Worm (Caenorhabditis elegans): ENCODE results near the gene vps-33.1.
A peak's percentile ranks its signal among the peaks of the same experiment; 100 is the strongest.

vps-33.1 gene

ce11 chrIII:8685590-8686240, 15.0 kb upstream of the vps-33.1 start (continued):
- TF ChIP-seq ceh-62 (tag; optimal IDR thresholded peaks at IDR 0.05) (no peak), daf-8 (GFP tag; IDR thresholded peaks at IDR 0.05) (no peak), snpc-1.2 (GFP tag; IDR thresholded peaks at IDR 0.05) (no peak), vab-7 (GFP tag; IDR thresholded peaks at IDR 0.05) (no peak), zip-2 (tag; optimal IDR thresholded peaks at IDR 0.05) (no peak), jun-1 (tag; optimal IDR thresholded peaks at IDR 0.05) (no peak), ama-1 (optimal IDR thresholded peaks at IDR 0.05) (no peak), nhr-102 (tag; optimal IDR thresholded peaks at IDR 0.05) (peak; percentile 55), arid-1 (GFP tag; conservative IDR thresholded peaks at IDR 0.05) (no peak), unc-39 (tag; optimal IDR thresholded peaks at IDR 0.05) (no peak), F26F4.8 (GFP tag; conservative IDR thresholded peaks at IDR 0.05) (no peak), madf-5 (GFP tag; IDR thresholded peaks at IDR 0.05) (no peak), ceh-28 (tag; optimal IDR thresholded peaks at IDR 0.05) (no peak), aha-1 (tag) (peak; percentile 93), ceh-32 (tag; optimal IDR thresholded peaks at IDR 0.05; ENCODE audit: poor library complexity) (no peak), lin-1 (GFP tag; IDR thresholded peaks at IDR 0.05) (0 out of 2 replicates have a peak, but pooled peaks have one; percentile 15), lin-29 (GFP tag; IDR thresholded peaks at IDR 0.05) (no peak), F49E8.2 (tag; optimal IDR thresholded peaks at IDR 0.05; ENCODE audit: borderline replicate concordance) (no peak), hlh-11 (tag; optimal IDR thresholded peaks at IDR 0.05) (peak; percentile 35), daf-16 (GFP tag; optimal IDR thresholded peaks at IDR 0.05) (no peak), daf-16 (tag; optimal IDR thresholded peaks at IDR 0.05) (peak; percentile 36), ces-1 (GFP tag; optimal IDR thresholded peaks at IDR 0.05) (no peak), saeg-2 (GFP tag; IDR thresholded peaks at IDR 0.05) (no peak), aly-2 (tag; optimal IDR thresholded peaks at IDR 0.05) (no peak), mxl-2 (GFP tag; conservative IDR thresholded peaks at IDR 0.05) (no peak), zfp-2 (tag; optimal IDR thresholded peaks at IDR 0.05) (no peak), sdz-12 (GFP tag; optimal IDR thresholded peaks at IDR 0.05) (no peak), lin-39 (tag; optimal IDR thresholded peaks at IDR 0.05) (no peak), dve-1 (tag; optimal IDR thresholded peaks at IDR 0.05; ENCODE audit: insufficient read depth) (peak; percentile 46), nhr-237 (tag; optimal IDR thresholded peaks at IDR 0.05) (no peak), nhr-28 (tag; optimal IDR thresholded peaks at IDR 0.05) (no peak), unc-62 (GFP tag; optimal IDR thresholded peaks at IDR 0.05 in 1 of 2) (peak in 1 of 2 experiments; percentile 88), unc-62 (tag; optimal IDR thresholded peaks at IDR 0.05) (no peak), lir-3 (tag; optimal IDR thresholded peaks at IDR 0.05) (no peak), ceh-20 (GFP tag; IDR thresholded peaks at IDR 0.05) (no peak), egl-27 (tag; optimal IDR thresholded peaks at IDR 0.05) (no peak), egl-43 (GFP tag; IDR thresholded peaks at IDR 0.05) (peak; percentile 45; the same call in 1 of the 2 replicates), hlh-30 (tag; optimal IDR thresholded peaks at IDR 0.05; ENCODE audit: insufficient read depth) (no peak), zip-11 (GFP tag; IDR thresholded peaks at IDR 0.05) (no peak), ctbp-1 (GFP tag; IDR thresholded peaks at IDR 0.05) (peak; percentile 34; the same call in 1 of the 2 replicates), tra-1 (GFP tag; IDR thresholded peaks at IDR 0.05) (no peak), lin-38 (GFP tag; IDR thresholded peaks at IDR 0.05) (peak; percentile 64), lim-7 (GFP tag; IDR thresholded peaks at IDR 0.05) (no peak), zfp-3 (GFP tag; conservative IDR thresholded peaks at IDR 0.05) (peak; percentile 71; the same call in 1 of the 2 replicates), hif-1 (tag; optimal IDR thresholded peaks at IDR 0.05) (no peak), F10B5.3 (tag; optimal IDR thresholded peaks at IDR 0.05) (no peak), dmd-8 (GFP tag; IDR thresholded peaks at IDR 0.05) (no peak), nhr-77 (tag; optimal IDR thresholded peaks at IDR 0.05) (no peak), nhr-111 (GFP tag; optimal IDR thresholded peaks at IDR 0.05) (peak; percentile 29)
